Worm (Caenorhabditis elegans): ENCODE data around the gene math-38.
"Not testable (repeated sequence)": the region's sequence is repeated elsewhere in the genome, so short reads cannot be mapped to it uniquely, and the experiment has no call there.

math-38 gene

ce11 chrII:1543182-1543581 is 36.6 kb downstream of the math-38 start, which contains the start of gene K05F6.4:
Gene K05F6.4 (plus strand): TSS chrII:1543482.
- TF ChIP-seq ceh-6 (GFP tag; optimal IDR thresholded peaks at IDR 0.05); gmeb-2 (tag; optimal IDR thresholded peaks at IDR 0.05); dve-1 (tag; optimal IDR thresholded peaks at IDR 0.05): not testable (repeated sequence)

ce11 chrII:1540628-1541027 is 39.2 kb downstream of the math-38 start, which contains the start of gene poml-4:
Gene poml-4 (plus strand): TSS chrII:1540928.
- not testable (repeated sequence) for TF ChIP-seq sox-2 (GFP tag; IDR thresholded peaks at IDR 0.05); hlh-15 (tag; optimal IDR thresholded peaks at IDR 0.05); nfya-1 (tag; optimal IDR thresholded peaks at IDR 0.05)

ce11 chrII:1538589-1538988 is 41.2 kb downstream of the math-38 start, which contains the start of gene fbxb-44:
Gene fbxb-44 (plus strand): TSS chrII:1538889.
- TF ChIP-seq lin-11 (tag; optimal IDR thresholded peaks at IDR 0.05): no peak
- TF ChIP-seq ceh-45 (GFP tag; IDR thresholded peaks at IDR 0.05): no peak
- no peak for TF ChIP-seq nhr-232 (tag; optimal IDR thresholded peaks at IDR 0.05)
- no peak for TF ChIP-seq npax-4 (tag; optimal IDR thresholded peaks at IDR 0.05)
- TF ChIP-seq unc-42 (tag; optimal IDR thresholded peaks at IDR 0.05): no peak
- TF ChIP-seq unc-86 (tag; optimal IDR thresholded peaks at IDR 0.05): no peak
- no peak for TF ChIP-seq hlh-6 (tag; optimal IDR thresholded peaks at IDR 0.05)
- TF ChIP-seq Y22D7AL.16 (tag; optimal IDR thresholded peaks at IDR 0.05): no peak
- TF ChIP-seq hlh-30 (tag; optimal IDR thresholded peaks at IDR 0.05; ENCODE audit: insufficient read depth): no peak
- TF ChIP-seq ceh-2 (tag; optimal IDR thresholded peaks at IDR 0.05): no peak
- no peak for TF ChIP-seq ref-2 (tag; optimal IDR thresholded peaks at IDR 0.05)
- no peak for TF ChIP-seq syd-9 (tag; optimal IDR thresholded peaks at IDR 0.05)
- no peak for TF ChIP-seq ttx-3 (tag; optimal IDR thresholded peaks at IDR 0.05)
- TF ChIP-seq unc-3 (GFP tag; conservative IDR thresholded peaks at IDR 0.05): no peak
- TF ChIP-seq unc-3 (tag; optimal IDR thresholded peaks at IDR 0.05): no peak

- TF ChIP-seq fax-1 (tag; optimal IDR thresholded peaks at IDR 0.05) (no peak), unc-3 (GFP tag; conservative IDR thresholded peaks at IDR 0.05) (no peak), unc-3 (tag; optimal IDR thresholded peaks at IDR 0.05) (no peak), odd-2 (tag; optimal IDR thresholded peaks at IDR 0.05) (no peak), nhr-232 (tag; optimal IDR thresholded peaks at IDR 0.05) (no peak), ceh-14 (tag; optimal IDR thresholded peaks at IDR 0.05) (no peak), ceh-24 (tag; optimal IDR thresholded peaks at IDR 0.05) (no peak), ceh-19 (GFP tag; optimal IDR thresholded peaks at IDR 0.05) (no peak), Y22D7AL.16 (tag; optimal IDR thresholded peaks at IDR 0.05) (no peak), pax-1 (tag; optimal IDR thresholded peaks at IDR 0.05) (no peak), C08G9.2 (tag; optimal IDR thresholded peaks at IDR 0.05) (no peak), hlh-15 (tag; optimal IDR thresholded peaks at IDR 0.05) (no peak), T23F11.4 (GFP tag; optimal IDR thresholded peaks at IDR 0.05) (no peak), lin-11 (tag; optimal IDR thresholded peaks at IDR 0.05) (no peak), hlh-8 (tag; optimal IDR thresholded peaks at IDR 0.05) (no peak), unc-42 (tag; optimal IDR thresholded peaks at IDR 0.05) (no peak)
Measured at ce11 chrII:1537321-1537720, 42.5 kb downstream of the math-38 start, which contains the start of gene fbxb-42. Gene fbxb-42 (plus strand): TSS chrII:1537621.

- no peak for TF ChIP-seq unc-42 (tag; optimal IDR thresholded peaks at IDR 0.05)
- TF ChIP-seq elt-2 (tag; optimal IDR thresholded peaks at IDR 0.05): no peak
- TF ChIP-seq gmeb-2 (tag; optimal IDR thresholded peaks at IDR 0.05): no peak
- TF ChIP-seq pax-1 (tag; optimal IDR thresholded peaks at IDR 0.05): no peak
- no peak for TF ChIP-seq lin-11 (tag; optimal IDR thresholded peaks at IDR 0.05)
- no peak for TF ChIP-seq ceh-9 (tag; optimal IDR thresholded peaks at IDR 0.05)
- no peak for TF ChIP-seq C38D4.7 (GFP tag; optimal IDR thresholded peaks at IDR 0.05)
- no peak for TF ChIP-seq K09A11.1 (tag; optimal IDR thresholded peaks at IDR 0.05; ENCODE audit: insufficient read depth)
- no peak for TF ChIP-seq che-1 (tag; optimal IDR thresholded peaks at IDR 0.05)
- no peak for TF ChIP-seq ceh-30 (tag; optimal IDR thresholded peaks at IDR 0.05)
- no peak for TF ChIP-seq F13H6.1 (tag; optimal IDR thresholded peaks at IDR 0.05)
- TF ChIP-seq madf-2 (tag; optimal IDR thresholded peaks at IDR 0.05): no peak
- no peak for TF ChIP-seq dmd-4 (tag; optimal IDR thresholded peaks at IDR 0.05; ENCODE audit: borderline replicate concordance)
- TF ChIP-seq sox-2 (GFP tag; IDR thresholded peaks at IDR 0.05): no peak
- no peak for TF ChIP-seq ceh-18 (tag; optimal IDR thresholded peaks at IDR 0.05)
- no peak for TF ChIP-seq hlh-8 (tag; optimal IDR thresholded peaks at IDR 0.05)
- no peak for TF ChIP-seq ceh-19 (GFP tag; optimal IDR thresholded peaks at IDR 0.05)
- no peak for TF ChIP-seq ama-1 (optimal IDR thresholded peaks at IDR 0.05)
Measured at ce11 chrII:1535931-1536330, 43.9 kb downstream of the math-38 start, which contains the start of gene fbxb-43. Gene fbxb-43 (plus strand): TSS chrII:1536231.
